Fruit fly (Drosophila melanogaster) whole organism: ENCODE measurements around the gene Coq3.

Source experiments
- CG8478 ChIP-seq: fragments of >200 bp; optimal IDR thresholded peaks from 2 replicates; lab custom pipeline; 2018; ENCODE audit warnings: inconsistent platforms
- Dll ChIP-seq: fragments of >200 bp; optimal IDR thresholded peaks from 2 replicates; lab custom pipeline; 2017
- EcR ChIP-seq, 2 experiments: fragments of >200 bp; optimal IDR thresholded peaks; 2 replicates each; lab custom pipeline; 2017; ENCODE audit warnings: missing biosample characterization in 2 of 2, missing genetic modification characterization in 2 of 2, missing genetic modification reagents in 2 of 2
- pan ChIP-seq: fragments of >200 bp; optimal IDR thresholded peaks from 2 replicates; lab custom pipeline; 2017
- psq ChIP-seq: fragments of >200 bp; optimal IDR thresholded peaks from 2 replicates; lab custom pipeline; 2017
- usp ChIP-seq: fragments of >200 bp; optimal IDR thresholded peaks from 2 replicates; lab custom pipeline; 2017; ENCODE audit warnings: missing biosample characterization, missing genetic modification characterization, mixed read lengths

DNA sequence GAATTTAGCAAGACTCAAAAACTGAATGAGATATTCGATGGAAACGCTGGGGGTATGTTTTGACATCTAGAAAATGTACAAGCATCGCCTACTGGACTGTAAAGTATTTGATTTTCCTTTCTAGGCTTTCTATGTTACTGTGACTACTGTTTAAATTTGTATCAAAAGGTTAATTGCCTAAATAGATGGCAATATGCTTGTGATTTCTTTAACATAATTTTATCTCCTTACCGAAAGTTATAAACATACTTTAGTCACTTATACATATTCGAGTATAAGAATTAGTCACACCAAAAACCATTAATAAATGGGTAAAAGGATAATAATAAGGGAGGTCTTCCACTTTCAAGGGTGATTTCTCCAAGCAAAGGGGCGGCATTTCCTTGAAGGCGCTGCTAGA, 44.3 kb upstream of the Coq3 start, which contains the start of gene CG31988:
- no peak for TF ChIP-seq psq (lab: Kevin White, UChicago)
- TF ChIP-seq usp (GFP tag; lab: Kevin White, UChicago), result no peak
- no peak for TF ChIP-seq pan
- TF ChIP-seq CG8478, result no peak
- no peak for TF ChIP-seq EcR (GFP tag; optimal IDR thresholded peaks at IDR 0.05; lab: Kevin White, UChicago)
- no peak for TF ChIP-seq Dll
